Worm (Caenorhabditis elegans): Measurements from ENCODE around the gene cgt-3.

DNA sequence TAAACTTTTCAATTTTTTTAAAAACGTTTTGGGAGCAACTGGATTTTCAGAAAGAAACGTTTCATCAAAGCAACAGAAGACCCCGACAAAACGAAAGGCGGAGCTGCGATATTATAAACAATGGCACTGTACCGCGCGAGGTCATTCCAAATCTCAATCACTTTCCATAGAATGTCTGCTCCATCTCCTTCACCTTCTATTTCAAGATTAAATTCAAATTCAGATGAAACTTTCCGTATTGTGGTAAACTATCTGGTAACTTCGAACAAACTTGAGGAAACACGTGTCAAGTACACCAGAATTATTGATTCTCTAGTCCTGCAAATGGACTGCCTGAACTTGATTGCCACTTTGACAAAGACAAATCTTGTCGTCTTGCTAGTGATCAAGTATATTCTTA is 29.7 kb downstream of the cgt-3 start, which contains the start of gene F28B12.6:
- TF ChIP-seq snpc-4 (tag; optimal IDR thresholded peaks at IDR 0.05) (no peak), elt-1 (tag; optimal IDR thresholded peaks at IDR 0.05; ENCODE audit: borderline replicate concordance, insufficient read depth) (no peak)

All from whole organism, mixed stage, embryonic.